Fruit fly (Drosophila melanogaster): Measurements from ENCODE around the gene Nab2.

dm6 chr3R:24270034-24270433 is 48.2 kb downstream of the Nab2 start:
- TF ChIP-seq psq (optimal IDR thresholded peaks at IDR 0.05) (no peak), pan (optimal IDR thresholded peaks at IDR 0.05) (no peak)
